Fruit fly (Drosophila melanogaster): Measurements from ENCODE around the gene CG31446.

The CG31446 gene

DNA sequence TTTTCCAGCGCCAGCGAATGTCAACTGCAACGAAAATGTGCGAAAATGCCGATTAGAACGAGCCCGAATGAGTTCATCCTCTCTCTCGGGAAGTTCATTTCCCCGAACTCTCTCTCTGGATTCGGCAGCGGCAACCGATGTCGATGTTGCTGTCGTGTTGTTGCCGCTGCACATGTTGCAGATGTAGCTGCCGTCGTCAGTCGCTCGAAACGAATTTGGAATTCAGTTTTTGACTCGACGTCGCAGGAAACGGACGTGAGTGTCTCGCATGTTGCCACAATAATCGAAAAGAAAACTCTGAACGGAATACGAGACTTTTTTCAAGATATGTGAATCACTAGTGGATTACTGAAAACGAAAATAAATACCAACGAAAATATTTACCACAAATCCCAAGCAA lies 26.9 kb upstream of the CG31446 start, which contains the start of gene pxb (continued):
- no peak for TF ChIP-seq hth (optimal IDR thresholded peaks at IDR 0.05)
- peak; percentile 5 for TF ChIP-seq CG13775 (GFP tag; optimal IDR thresholded peaks at IDR 0.05)
- TF ChIP-seq BtbVII (GFP tag; optimal IDR thresholded peaks at IDR 0.05), result no peak
- peak; percentile 24 for TF ChIP-seq CG17359 (tag; optimal IDR thresholded peaks at IDR 0.05)
- no peak for TF ChIP-seq Ada2b (GFP tag; IDR thresholded peaks at IDR 0.05)
- no peak for TF ChIP-seq Nf-YB (GFP tag; optimal IDR thresholded peaks at IDR 0.05)
- TF ChIP-seq CG13287 (GFP tag; IDR thresholded peaks at IDR 0.05; ENCODE audit: partially characterized antibody), result peak; percentile 41; the same call in 1 of the 2 replicates
- TF ChIP-seq CG2678 (tag; optimal IDR thresholded peaks at IDR 0.05), result peak; percentile 14
- no peak for TF ChIP-seq corto (GFP tag; optimal IDR thresholded peaks at IDR 0.05)
- no peak for TF ChIP-seq row (GFP tag; IDR thresholded peaks at IDR 0.05)
- no peak for TF ChIP-seq sc (optimal IDR thresholded peaks at IDR 0.05)
- no peak for TF ChIP-seq sc (GFP tag; optimal IDR thresholded peaks at IDR 0.05)
- TF ChIP-seq bsh (GFP tag; optimal IDR thresholded peaks at IDR 0.05), result peak; percentile 5 to 19
- no peak for TF ChIP-seq CG4730 (GFP tag; IDR thresholded peaks at IDR 0.05)
- TF ChIP-seq Antp (GFP tag; optimal IDR thresholded peaks at IDR 0.05), result no peak
- TF ChIP-seq cg (GFP tag; optimal IDR thresholded peaks at IDR 0.05), result no peak
- TF ChIP-seq crc (GFP tag; optimal IDR thresholded peaks at IDR 0.05), result no peak
- no peak for TF ChIP-seq Dref (GFP tag; IDR thresholded peaks at IDR 0.05)
- TF ChIP-seq Dek (tag; optimal IDR thresholded peaks at IDR 0.05), result no peak
- no peak for TF ChIP-seq CG6813 (GFP tag; optimal IDR thresholded peaks at IDR 0.05)
- TF ChIP-seq gem (tag; optimal IDR thresholded peaks at IDR 0.05), result no peak
- TF ChIP-seq lilli (GFP tag; optimal IDR thresholded peaks at IDR 0.05), result no peak
- TF ChIP-seq stwl (tag; optimal IDR thresholded peaks at IDR 0.05), result peak; percentile 28
- peak; percentile 55 for TF ChIP-seq nerfin-1 (tag; optimal IDR thresholded peaks at IDR 0.05)
- TF ChIP-seq YL-1 (GFP tag; optimal IDR thresholded peaks at IDR 0.05), result no peak
- TF ChIP-seq CG1529 (GFP tag; optimal IDR thresholded peaks at IDR 0.05), result no peak
- no peak for TF ChIP-seq CG9437 (GFP tag; optimal IDR thresholded peaks at IDR 0.05)
- no peak for TF ChIP-seq Xrp1 (GFP tag; IDR thresholded peaks at IDR 0.05)
- TF ChIP-seq dan (GFP tag; IDR thresholded peaks at IDR 0.05), result no peak
- no peak for TF ChIP-seq org-1 (GFP tag; optimal IDR thresholded peaks at IDR 0.05)
- TF ChIP-seq CG18011 (GFP tag; optimal IDR thresholded peaks at IDR 0.05), result no peak
- no peak for TF ChIP-seq dmrt11E (tag; optimal IDR thresholded peaks at IDR 0.05)
- TF ChIP-seq Nf-YC (tag; optimal IDR thresholded peaks at IDR 0.05), result peak; percentile 17
- TF ChIP-seq CG16815 (GFP tag; optimal IDR thresholded peaks at IDR 0.05), result no peak
- TF ChIP-seq CG7271 (tag; optimal IDR thresholded peaks at IDR 0.05), result no peak
- TF ChIP-seq MTF-1 (GFP tag; optimal IDR thresholded peaks at IDR 0.05; ENCODE audit: borderline replicate concordance), result peak; percentile 0
- 0 out of 2 replicates have a peak, but pooled peaks have one; percentile 19 for TF ChIP-seq rib (GFP tag; IDR thresholded peaks at IDR 0.05)
- TF ChIP-seq ewg (GFP tag; optimal IDR thresholded peaks at IDR 0.05), result no peak
- TF ChIP-seq CG12155 (GFP tag; optimal IDR thresholded peaks at IDR 0.05), result no peak
- TF ChIP-seq CG7556 (GFP tag; optimal IDR thresholded peaks at IDR 0.05), result no peak
- TF ChIP-seq CG1024 (GFP tag; IDR thresholded peaks at IDR 0.05), result peak; percentile 43; the same call in 1 of the 2 replicates
- no peak for TF ChIP-seq NK7.1 (GFP tag; optimal IDR thresholded peaks at IDR 0.05)
- no peak for TF ChIP-seq exex (tag; optimal IDR thresholded peaks at IDR 0.05)
- no peak for TF ChIP-seq aop (GFP tag; IDR thresholded peaks at IDR 0.05)
- no peak for TF ChIP-seq Hmx (GFP tag; optimal IDR thresholded peaks at IDR 0.05)
- peak; percentile 21 for TF ChIP-seq CG12219 (GFP tag; optimal IDR thresholded peaks at IDR 0.05)
- peak; percentile 36 for TF ChIP-seq kni (GFP tag; optimal IDR thresholded peaks at IDR 0.05)
- TF ChIP-seq lov (optimal IDR thresholded peaks at IDR 0.05), result no peak
- TF ChIP-seq lov (GFP tag; IDR thresholded peaks at IDR 0.05), result peak; percentile 45; the same call in 1 of the 3 replicates
- TF ChIP-seq Asciz (GFP tag; optimal IDR thresholded peaks at IDR 0.05), result no peak
- TF ChIP-seq HLH4C (GFP tag; IDR thresholded peaks at IDR 0.05; ENCODE audit: partially characterized antibody), result peak; percentile 48; the same call in 2 of the 3 replicates

Data from whole organism, embryonic.